Worm (Caenorhabditis elegans) whole organism, L1 larva: ENCODE results near the gene B0280.9.

ENCODE experiments used
- C04F5.9 ChIP-seq: sonication (generic microtip); optimal IDR thresholded peaks from 2 replicates; lab custom pipeline; 2016; ENCODE audit warnings: missing genetic modification characterization, missing compliant biosample characterization
- C16A3.4 ChIP-seq: fragments of 150-350 bp; optimal IDR thresholded peaks from 2 replicates; lab custom pipeline; 2014; ENCODE audit warnings: missing biosample characterization, missing genetic modification characterization
- C34B4.2 ChIP-seq: sonication (generic microtip); optimal IDR thresholded peaks from 2 replicates; lab custom pipeline; 2017; ENCODE audit warnings: mild to moderate bottlenecking, missing genetic modification characterization, missing compliant biosample characterization
- F16B12.6 ChIP-seq: fragments of 150-350 bp; optimal IDR thresholded peaks from 2 replicates; lab custom pipeline; 2014; ENCODE audit warnings: missing biosample characterization, missing genetic modification characterization
- aly-2 ChIP-seq: fragments of 150-350 bp; optimal IDR thresholded peaks from 2 replicates; lab custom pipeline; 2014; ENCODE audit warnings: missing biosample characterization, missing genetic modification characterization
- ama-1 ChIP-seq: fragments of 150-350 bp; optimal IDR thresholded peaks from 2 replicates; lab custom pipeline; 2014
- blmp-1 ChIP-seq: fragments of 150-350 bp; optimal IDR thresholded peaks from 2 replicates; lab custom pipeline; 2014; ENCODE audit warnings: missing biosample characterization, missing genetic modification characterization
- ceh-63 ChIP-seq: fragments of 200-800 bp; sonication (Bioruptor generic); optimal IDR thresholded peaks from 2 replicates; lab custom pipeline; 2018; ENCODE audit warnings: mild to moderate bottlenecking, missing genetic modification characterization, missing compliant biosample characterization
- ceh-82 ChIP-seq, 3 experiments: fragments of 150-350 bp in 1 of 3; sonication (generic microtip) in 2 of 3; optimal IDR thresholded peaks; 2 replicates each; lab custom pipeline; 2014 to 2017; ENCODE audit warnings: missing biosample characterization in 3 of 3, missing genetic modification characterization in 3 of 3
- ceh-90 ChIP-seq: sonication (generic microtip); optimal IDR thresholded peaks from 2 replicates; lab custom pipeline; 2016; ENCODE audit warnings: missing genetic modification characterization, missing compliant biosample characterization
- dpl-1 ChIP-seq, 3 experiments: fragments of 150-350 bp in 2 of 3; sonication (generic microtip) in 1 of 3; optimal IDR thresholded peaks; 2 replicates each; lab custom pipeline; 2014 to 2017; ENCODE audit warnings: missing biosample characterization in 3 of 3, missing genetic modification characterization in 3 of 3, missing genetic modification reagents in 3 of 3
- efl-1 ChIP-seq, 4 experiments: fragments of 150-350 bp; optimal IDR thresholded peaks in 3 of 4; peaks in 1 of 4; 1 replicate in 1 of 4; 2 replicates in 3 of 4; lab custom pipeline; 2014; ENCODE audit warnings: missing biosample characterization in 2 of 4, missing genetic modification characterization in 2 of 4, missing genetic modification reagents in 2 of 4
- egl-13 ChIP-seq: sonication (generic microtip); optimal IDR thresholded peaks from 2 replicates; lab custom pipeline; 2016; ENCODE audit warnings: missing genotype, missing genetic modification reagents, missing genetic modification characterization, missing compliant biosample characterization
- elt-2 ChIP-seq: sonication (generic microtip); optimal IDR thresholded peaks from 2 replicates; lab custom pipeline; 2016; ENCODE audit warnings: missing genetic modification characterization, mild to moderate bottlenecking, inconsistent platforms, missing compliant biosample characterization, missing genetic modification reagents
- ets-5 ChIP-seq: fragments of 200-800 bp; sonication (Bioruptor generic); IDR thresholded peaks from 2 replicates; pipeline ENCODE4 v1.3.6; 2022; ENCODE audit warnings: missing genetic modification characterization, missing compliant biosample characterization
- fkh-10 ChIP-seq: sonication (generic microtip); optimal IDR thresholded peaks from 2 replicates; lab custom pipeline; 2017; ENCODE audit warnings: missing biosample characterization, missing genetic modification reagents, missing genetic modification characterization
- fkh-4 ChIP-seq: sonication (generic microtip); optimal IDR thresholded peaks from 2 replicates; lab custom pipeline; 2016; ENCODE audit warnings: missing compliant biosample characterization, missing genetic modification characterization, borderline replicate concordance
- fos-1 ChIP-seq: fragments of 150-350 bp; optimal IDR thresholded peaks from 2 replicates; lab custom pipeline; 2014; ENCODE audit warnings: missing biosample characterization, missing genetic modification characterization
- lin-13 ChIP-seq: fragments of 150-350 bp; optimal IDR thresholded peaks from 2 replicates; lab custom pipeline; 2014; ENCODE audit warnings: missing biosample characterization, missing genetic modification reagents, missing genetic modification characterization
- lin-15B ChIP-seq: fragments of 150-350 bp; sonication (generic microtip); optimal IDR thresholded peaks from 3 replicates; lab custom pipeline; 2014; ENCODE audit warnings: missing biosample characterization, missing genetic modification characterization
- lin-35 ChIP-seq, 2 experiments: fragments of 150-350 bp; optimal IDR thresholded peaks; 2 replicates each; lab custom pipeline; 2014; ENCODE audit warnings: missing biosample characterization in 2 of 2, missing genetic modification characterization in 2 of 2, missing genetic modification reagents in 2 of 2
- lin-39 ChIP-seq: fragments of 150-350 bp; optimal IDR thresholded peaks from 2 replicates; lab custom pipeline; 2014; ENCODE audit warnings: missing biosample characterization, missing genetic modification reagents, missing genetic modification characterization
- lsy-2 ChIP-seq, 2 experiments: fragments of 150-350 bp; optimal IDR thresholded peaks; 2 replicates each; lab custom pipeline; 2014; ENCODE audit warnings: missing biosample characterization in 2 of 2, missing genetic modification characterization in 2 of 2
- mdl-1 ChIP-seq, 2 experiments: fragments of 150-350 bp; optimal IDR thresholded peaks; 2 replicates each; lab custom pipeline; 2014 to 2017; ENCODE audit warnings: missing biosample characterization in 2 of 2, missing genetic modification characterization in 2 of 2, inconsistent platforms in 1 of 2
- mep-1 ChIP-seq: fragments of 150-350 bp; optimal IDR thresholded peaks from 2 replicates; lab custom pipeline; 2014; ENCODE audit warnings: missing biosample characterization, missing genetic modification characterization
- nhr-19 ChIP-seq: fragments of 200-800 bp; sonication (Bioruptor generic); conservative IDR thresholded peaks from 2 replicates; pipeline ENCODE4 v1.3.6; 2022; ENCODE audit warnings: missing genetic modification characterization, missing compliant biosample characterization
- nhr-20 ChIP-seq: sonication (generic microtip); optimal IDR thresholded peaks from 2 replicates; lab custom pipeline; 2016; ENCODE audit warnings: mild to moderate bottlenecking, missing genetic modification characterization, missing compliant biosample characterization
- nhr-237 ChIP-seq: fragments of 150-350 bp; optimal IDR thresholded peaks from 2 replicates; lab custom pipeline; 2014; ENCODE audit warnings: missing biosample characterization, missing genetic modification characterization
- nhr-47 ChIP-seq: sonication (generic microtip); optimal IDR thresholded peaks from 2 replicates; lab custom pipeline; 2016; ENCODE audit warnings: mild to moderate bottlenecking, missing genetic modification characterization, moderate library complexity, missing compliant biosample characterization
- nhr-71 ChIP-seq: sonication (generic microtip); optimal IDR thresholded peaks from 2 replicates; lab custom pipeline; 2016; ENCODE audit warnings: mild to moderate bottlenecking, missing genetic modification characterization, moderate library complexity, missing compliant biosample characterization
- nhr-77 ChIP-seq: fragments of 150-350 bp; optimal IDR thresholded peaks from 2 replicates; lab custom pipeline; 2014; ENCODE audit warnings: missing biosample characterization, missing genetic modification characterization
- nhr-84 ChIP-seq: sonication (generic microtip); optimal IDR thresholded peaks from 2 replicates; lab custom pipeline; 2017; ENCODE audit warnings: missing biosample characterization, missing genetic modification characterization
- nhr-85 ChIP-seq: sonication (generic microtip); peaks from one replicate; lab custom pipeline; 2016; ENCODE audit warnings: missing genetic modification characterization, inconsistent platforms, missing compliant biosample characterization
- nhr-90 ChIP-seq: sonication (generic microtip); optimal IDR thresholded peaks from 2 replicates; lab custom pipeline; 2016; ENCODE audit warnings: mild to moderate bottlenecking, missing genetic modification characterization, missing compliant biosample characterization; ENCODE audit not compliant: poor library complexity
- pax-3 ChIP-seq: fragments of 200-800 bp; sonication (Bioruptor generic); optimal IDR thresholded peaks from 2 replicates; lab custom pipeline; 2018; ENCODE audit warnings: mild to moderate bottlenecking, missing genetic modification characterization, moderate library complexity, missing compliant biosample characterization
- pqm-1 ChIP-seq: sonication (generic microtip); optimal IDR thresholded peaks from 3 replicates; lab custom pipeline; 2017; ENCODE audit warnings: missing biosample characterization, missing genetic modification characterization
- rnt-1 ChIP-seq: sonication (generic microtip); optimal IDR thresholded peaks from 2 replicates; lab custom pipeline; 2016; ENCODE audit warnings: mild to moderate bottlenecking, missing genetic modification characterization, moderate library complexity, missing compliant biosample characterization
- skn-1 ChIP-seq: fragments of 150-350 bp; optimal IDR thresholded peaks from 2 replicates; lab custom pipeline; 2014; ENCODE audit warnings: missing biosample characterization, missing genetic modification characterization
- snpc-4 ChIP-seq: fragments of 150-350 bp; optimal IDR thresholded peaks from 2 replicates; lab custom pipeline; 2014; ENCODE audit warnings: missing biosample characterization, missing genetic modification characterization
- snu-23 ChIP-seq: sonication (generic microtip); optimal IDR thresholded peaks from 2 replicates; lab custom pipeline; 2016; ENCODE audit warnings: missing genetic modification characterization, missing compliant biosample characterization
- sox-4 ChIP-seq: sonication (generic microtip); optimal IDR thresholded peaks from 2 replicates; lab custom pipeline; 2016; ENCODE audit warnings: missing genetic modification characterization, missing compliant biosample characterization
- swsn-7 ChIP-seq: sonication (generic microtip); optimal IDR thresholded peaks from 2 replicates; lab custom pipeline; 2016; ENCODE audit warnings: missing genetic modification characterization, missing compliant biosample characterization
- tbx-2 ChIP-seq: sonication (generic microtip); optimal IDR thresholded peaks from 2 replicates; lab custom pipeline; 2016; ENCODE audit warnings: missing genetic modification characterization, missing compliant biosample characterization
- unc-30 ChIP-seq: sonication (generic microtip); optimal IDR thresholded peaks from 2 replicates; lab custom pipeline; 2017; ENCODE audit warnings: missing biosample characterization, missing genetic modification characterization
- unc-62 ChIP-seq: fragments of 150-350 bp; optimal IDR thresholded peaks from 2 replicates; lab custom pipeline; 2014; ENCODE audit warnings: missing biosample characterization, missing genetic modification reagents, missing genetic modification characterization
- unc-86 ChIP-seq: sonication (generic microtip); optimal IDR thresholded peaks from 2 replicates; lab custom pipeline; 2016; ENCODE audit warnings: missing genetic modification characterization, missing compliant biosample characterization
- unc-98 ChIP-seq: fragments of 200-800 bp; sonication (Bioruptor generic); IDR thresholded peaks from 2 replicates; pipeline ENCODE4 v1.3.6; 2022; ENCODE audit warnings: missing genetic modification characterization, missing compliant biosample characterization
- xbp-1 ChIP-seq: sonication (generic microtip); optimal IDR thresholded peaks from 2 replicates; lab custom pipeline; 2016; ENCODE audit warnings: missing genetic modification characterization, missing compliant biosample characterization
- zip-4 ChIP-seq: fragments of 200-800 bp; sonication (Bioruptor generic); optimal IDR thresholded peaks from 2 replicates; lab custom pipeline; 2018; ENCODE audit warnings: mild to moderate bottlenecking, missing genetic modification characterization, moderate library complexity, missing compliant biosample characterization

B0280.9 gene

DNA sequence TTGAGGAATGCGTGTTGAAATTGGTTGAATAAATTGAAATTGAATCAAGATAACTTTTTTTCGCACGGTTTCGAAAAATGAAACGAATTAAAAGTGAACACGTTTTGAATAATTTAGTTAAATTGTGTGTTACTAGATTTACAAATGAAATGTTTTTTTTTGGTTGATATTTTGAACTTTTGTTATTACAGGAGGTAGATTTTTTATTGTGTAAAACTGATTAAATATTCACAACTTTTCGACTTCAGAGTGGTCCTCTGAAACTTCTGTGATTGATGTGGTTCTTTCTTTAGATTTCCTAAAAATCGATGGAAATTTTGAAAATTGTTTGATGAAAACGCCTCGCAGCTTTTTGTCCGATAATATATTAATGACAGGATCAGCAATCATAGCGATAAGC, 46.3 kb downstream of the B0280.9 start, which contains the start of gene ZK418.13:
ZK418.13 (minus strand) TSS at position 101 of the 400 bp plus-strand sequence.
- TF ChIP-seq lin-15B = no peak
- no peak for TF ChIP-seq pax-3
- no peak for TF ChIP-seq egl-13
- no peak for TF ChIP-seq nhr-77 (tag; lab: Kevin White, UChicago)
- no peak for TF ChIP-seq mep-1
- no peak for TF ChIP-seq ama-1 (lab: Kevin White, UChicago)
- no peak for TF ChIP-seq ets-5 (GFP tag; lab: Robert Waterston, UW)
- TF ChIP-seq C04F5.9 (tag; lab: Kevin White, UChicago) = no peak
- no peak for TF ChIP-seq sox-4 (tag; lab: Kevin White, UChicago)
- TF ChIP-seq unc-62 = no peak
- no peak for TF ChIP-seq fkh-10
- TF ChIP-seq nhr-85 (tag; lab: Kevin White, UChicago) = no peak
- no peak for TF ChIP-seq ceh-63 (GFP tag; lab: Kevin White, UChicago)
- TF ChIP-seq fkh-4 (tag; lab: Kevin White, UChicago) = no peak
- no peak for TF ChIP-seq C34B4.2 (tag; lab: Kevin White, UChicago)
- TF ChIP-seq unc-98 (GFP tag; lab: Robert Waterston, UW) = no peak
- TF ChIP-seq zip-4 = no peak
- no peak for TF ChIP-seq nhr-237 (tag; lab: Kevin White, UChicago)
- no peak for TF ChIP-seq pqm-1 (tag; lab: Kevin White, UChicago)

DNA sequence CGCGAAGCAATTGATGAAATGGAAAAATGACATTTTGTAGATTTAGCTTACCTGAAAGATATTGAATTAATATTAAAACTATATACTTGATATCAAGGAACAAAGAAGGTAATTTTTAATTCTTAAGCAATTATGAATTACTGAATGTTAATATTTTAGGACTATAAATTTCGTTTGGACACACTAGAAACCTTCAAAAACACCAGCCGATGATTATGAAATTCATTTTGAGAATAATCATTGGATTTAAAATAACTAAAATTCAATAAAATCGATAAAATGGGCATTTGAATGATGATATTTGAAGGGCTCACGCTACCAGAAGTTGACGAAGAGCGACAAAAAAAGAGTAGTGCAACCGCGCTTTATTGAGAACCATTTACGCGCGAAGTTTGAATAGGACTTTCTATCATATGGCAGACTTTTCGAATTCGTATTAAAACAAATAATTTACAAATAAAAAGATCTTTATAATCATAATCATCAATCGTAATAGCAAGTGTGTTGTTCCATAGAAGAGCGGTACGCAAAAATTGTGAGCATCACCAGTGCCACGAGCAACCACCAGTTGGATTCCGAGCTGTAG, 48.8 kb downstream of the B0280.9 start, which contains the start of gene ZK418.5:
ZK418.5 (minus strand) TSS at position 51 of the 586 bp plus-strand sequence.
- TF ChIP-seq lin-35 (GFP tag; optimal IDR thresholded peaks at IDR 0.05; lab: Kevin White, UChicago) (peak; percentile 97 to 99), dpl-1 (GFP tag; optimal IDR thresholded peaks at IDR 0.05; lab: Kevin White, UChicago) (peak; percentile 92 to 97 (median 96)), nhr-47 (peak; percentile 75), lin-39 (peak; percentile 15), snu-23 (GFP tag; lab: Kevin White, UChicago) (peak; percentile 54), rnt-1 (tag; lab: Kevin White, UChicago) (peak; percentile 78), unc-30 (tag; lab: Kevin White, UChicago) (no peak), lsy-2 (tag; optimal IDR thresholded peaks at IDR 0.05; lab: Kevin White, UChicago) (peak; percentile 73 to 82), tbx-2 (tag; lab: Kevin White, UChicago) (peak; percentile 37), efl-1 (optimal IDR thresholded peaks at IDR 0.05; lab: Kevin White, UChicago) (peak; percentile 97 to 99), efl-1 (GFP tag; optimal IDR thresholded peaks at IDR 0.05 in 1 of 2; lab: Kevin White, UChicago) (peak; percentile 97 to 100), F16B12.6 (tag; lab: Kevin White, UChicago) (peak; percentile 66), fos-1 (tag; lab: Kevin White, UChicago) (peak; percentile 30), unc-86 (tag; lab: Kevin White, UChicago) (peak; percentile 36), mep-1 (peak; percentile 42), ceh-82 (tag; optimal IDR thresholded peaks at IDR 0.05; lab: Kevin White, UChicago) (peak; percentile 29 to 68 (median 42)), lin-13 (GFP tag; lab: Kevin White, UChicago) (peak; percentile 6), mdl-1 (tag; optimal IDR thresholded peaks at IDR 0.05; lab: Kevin White, UChicago) (peak in 1 of 2 experiments; percentile 11), C04F5.9 (tag; lab: Kevin White, UChicago) (no peak), nhr-71 (peak; percentile 70), C16A3.4 (tag; lab: Kevin White, UChicago) (peak; percentile 79), xbp-1 (tag; lab: Kevin White, UChicago) (peak; percentile 45), ceh-63 (GFP tag; lab: Kevin White, UChicago) (no peak), nhr-85 (tag; lab: Kevin White, UChicago) (peak; percentile 58), nhr-90 (tag; lab: Kevin White, UChicago) (peak; percentile 45), pax-3 (no peak), nhr-19 (peak; percentile 55), nhr-84 (tag; lab: Kevin White, UChicago) (no peak), skn-1 (tag; lab: Kevin White, UChicago) (peak; percentile 78), sox-4 (tag; lab: Kevin White, UChicago) (no peak), snpc-4 (peak; percentile 25), elt-2 (no peak), nhr-20 (tag; lab: Kevin White, UChicago) (peak; percentile 48), swsn-7 (tag; lab: Kevin White, UChicago) (peak; percentile 57), blmp-1 (tag; lab: Kevin White, UChicago) (peak; percentile 6), aly-2 (tag; lab: Kevin White, UChicago) (peak; percentile 20), lin-15B (peak; percentile 27), ceh-90 (tag; lab: Kevin White, UChicago) (no peak)
